Worm (Caenorhabditis elegans) whole organism, midembryonic: ENCODE data around the gene ndx-6.

Experiments used
- cog-1 ChIP-seq: sonication (generic microtip); optimal IDR thresholded peaks from 2 replicates; lab custom pipeline; 2016; ENCODE audit warnings: missing genetic modification characterization, missing compliant biosample characterization
- flt-1 ChIP-seq: fragments of 200-800 bp; sonication (Bioruptor generic); IDR thresholded peaks from 2 replicates; pipeline ENCODE4 v1.3.6; 2022; ENCODE audit warnings: missing genetic modification characterization, missing compliant biosample characterization
- ref-1 ChIP-seq: fragments of 200-800 bp; sonication (Bioruptor generic); conservative IDR thresholded peaks from 2 replicates; pipeline ENCODE4 v1.3.6; 2022; ENCODE audit warnings: missing genetic modification reagents, missing genetic modification characterization, missing compliant biosample characterization
- tab-1 ChIP-seq: fragments of 200-800 bp; sonication (Bioruptor generic); IDR thresholded peaks from 2 replicates; pipeline ENCODE4 v1.3.6; 2022; ENCODE audit warnings: missing genetic modification characterization, missing compliant biosample characterization
- ztf-29 ChIP-seq: fragments of 200-800 bp; sonication (Bioruptor generic); IDR thresholded peaks from 2 replicates; pipeline ENCODE4 v1.3.6; 2022; ENCODE audit warnings: missing genetic modification reagents, missing genetic modification characterization, missing compliant biosample characterization

Gene ndx-6

ce11 chrII:5339547-5339946 is 50.1 kb downstream of the ndx-6 start:
- no peak for TF ChIP-seq tab-1
- TF ChIP-seq flt-1 (GFP tag; lab: Robert Waterston, UW): no peak
- no peak for TF ChIP-seq ref-1 (GFP tag; lab: Robert Waterston, UW)
- TF ChIP-seq cog-1 (tag; lab: Kevin White, UChicago): no peak
- no peak for TF ChIP-seq ztf-29 (GFP tag; lab: Robert Waterston, UW)
